Worm (Caenorhabditis elegans) whole organism, L3 larva: Measurements from ENCODE around the gene F30B5.11.

ENCODE experiments used
- R02D3.7 ChIP-seq: fragments of 150-350 bp; optimal IDR thresholded peaks from 2 replicates; lab custom pipeline; 2014; ENCODE audit warnings: missing biosample characterization, missing genetic modification characterization
- ZK546.5 ChIP-seq: sonication (generic microtip); optimal IDR thresholded peaks from 2 replicates; lab custom pipeline; 2017; ENCODE audit warnings: missing biosample characterization, missing genetic modification characterization
- aly-2 ChIP-seq: fragments of 150-350 bp; optimal IDR thresholded peaks from 2 replicates; lab custom pipeline; 2014; ENCODE audit warnings: missing biosample characterization, missing genetic modification characterization
- ama-1 ChIP-seq: fragments of 150-350 bp; optimal IDR thresholded peaks from 2 replicates; lab custom pipeline; 2018
- ceh-28 ChIP-seq: fragments of 150-350 bp; optimal IDR thresholded peaks from 2 replicates; lab custom pipeline; 2014; ENCODE audit warnings: missing biosample characterization, missing genetic modification reagents, missing genetic modification characterization
- ceh-82 ChIP-seq: fragments of 150-350 bp; optimal IDR thresholded peaks from 2 replicates; lab custom pipeline; 2014; ENCODE audit warnings: missing biosample characterization, missing genetic modification characterization
- ceh-9 ChIP-seq: sonication (generic microtip); optimal IDR thresholded peaks from 2 replicates; lab custom pipeline; 2018; ENCODE audit warnings: missing biosample characterization, missing genetic modification characterization
- daf-12 ChIP-seq: fragments of 150-350 bp; optimal IDR thresholded peaks from 2 replicates; lab custom pipeline; 2014; ENCODE audit warnings: missing biosample characterization, missing genetic modification reagents, missing genetic modification characterization
- egl-27 ChIP-seq: sonication (generic microtip); optimal IDR thresholded peaks from 4 replicates; lab custom pipeline; 2017; ENCODE audit warnings: missing biosample characterization, missing genetic modification reagents, missing genetic modification characterization
- egl-5 ChIP-seq: fragments of 150-350 bp; optimal IDR thresholded peaks from 2 replicates; lab custom pipeline; 2017; ENCODE audit warnings: missing biosample characterization, missing genetic modification reagents, missing genetic modification characterization, inconsistent platforms
- elt-1 ChIP-seq: fragments of 150-350 bp; optimal IDR thresholded peaks from 2 replicates; lab custom pipeline; 2014; ENCODE audit warnings: missing biosample characterization, missing genetic modification characterization
- elt-2 ChIP-seq: sonication (generic microtip); optimal IDR thresholded peaks from 2 replicates; lab custom pipeline; 2016; ENCODE audit warnings: missing genetic modification reagents, mild to moderate bottlenecking, missing genetic modification characterization, missing compliant biosample characterization
- eor-1 ChIP-seq, 2 experiments: fragments of 150-350 bp; optimal IDR thresholded peaks; 2 replicates each; lab custom pipeline; 2014 to 2018; ENCODE audit warnings: missing biosample characterization in 2 of 2, missing genetic modification characterization in 2 of 2
- fkh-10 ChIP-seq: sonication (generic microtip); optimal IDR thresholded peaks from 2 replicates; lab custom pipeline; 2017; ENCODE audit warnings: missing biosample characterization, missing genetic modification reagents, missing genetic modification characterization
- fkh-2 ChIP-seq: fragments of 150-350 bp; optimal IDR thresholded peaks from 2 replicates; lab custom pipeline; 2014; ENCODE audit warnings: missing biosample characterization, missing genetic modification reagents, missing genetic modification characterization
- fos-1 ChIP-seq: fragments of 150-350 bp; optimal IDR thresholded peaks from 2 replicates; lab custom pipeline; 2014; ENCODE audit warnings: missing biosample characterization, missing genetic modification characterization
- hmg-11 ChIP-seq: sonication (generic microtip); optimal IDR thresholded peaks from 2 replicates; lab custom pipeline; 2016; ENCODE audit warnings: missing genetic modification characterization, missing compliant biosample characterization
- jun-1 ChIP-seq: fragments of 150-350 bp; optimal IDR thresholded peaks from 2 replicates; lab custom pipeline; 2014; ENCODE audit warnings: missing biosample characterization, missing genetic modification reagents, missing genetic modification characterization
- lin-15B ChIP-seq: fragments of 150-350 bp; optimal IDR thresholded peaks from 2 replicates; lab custom pipeline; 2014; ENCODE audit warnings: missing biosample characterization, missing genetic modification characterization
- lin-39 ChIP-seq: fragments of 150-350 bp; optimal IDR thresholded peaks from 2 replicates; lab custom pipeline; 2018; ENCODE audit warnings: missing biosample characterization, missing genetic modification reagents, missing genetic modification characterization
- lsy-12 ChIP-seq: sonication (generic microtip); optimal IDR thresholded peaks from 2 replicates; lab custom pipeline; 2016; ENCODE audit warnings: mild to moderate bottlenecking, missing genetic modification characterization, missing compliant biosample characterization
- mdl-1 ChIP-seq: fragments of 150-350 bp; optimal IDR thresholded peaks from 2 replicates; lab custom pipeline; 2014; ENCODE audit warnings: missing biosample characterization, missing genetic modification characterization
- mml-1 ChIP-seq: fragments of 150-350 bp; sonication (generic microtip); optimal IDR thresholded peaks from 3 replicates; lab custom pipeline; 2014; ENCODE audit warnings: missing biosample characterization, missing genetic modification characterization
- nfya-1 ChIP-seq: sonication (generic microtip); optimal IDR thresholded peaks from 2 replicates; lab custom pipeline; 2017; ENCODE audit warnings: missing genetic modification characterization, mild to moderate bottlenecking, missing compliant biosample characterization, antibody characterized with exemption, moderate library complexity; ENCODE audit not compliant: insufficient read depth
- nhr-11 ChIP-seq: fragments of 150-350 bp; optimal IDR thresholded peaks from 2 replicates; lab custom pipeline; 2014; ENCODE audit warnings: missing biosample characterization, missing genetic modification characterization
- nhr-12 ChIP-seq: fragments of 150-350 bp; optimal IDR thresholded peaks from 2 replicates; lab custom pipeline; 2014; ENCODE audit warnings: missing biosample characterization, missing genetic modification characterization
- nhr-23 ChIP-seq: fragments of 150-350 bp; optimal IDR thresholded peaks from 2 replicates; lab custom pipeline; 2014; ENCODE audit warnings: missing biosample characterization, missing genetic modification reagents, missing genetic modification characterization
- nhr-237 ChIP-seq: fragments of 150-350 bp; optimal IDR thresholded peaks from 2 replicates; lab custom pipeline; 2014; ENCODE audit warnings: missing biosample characterization, missing genetic modification characterization
- nhr-25 ChIP-seq: sonication (generic microtip); optimal IDR thresholded peaks from 2 replicates; lab custom pipeline; 2017; ENCODE audit warnings: missing biosample characterization, missing genetic modification characterization
- nhr-28 ChIP-seq: fragments of 150-350 bp; optimal IDR thresholded peaks from 2 replicates; lab custom pipeline; 2014; ENCODE audit warnings: missing biosample characterization, missing genetic modification characterization
- nhr-43 ChIP-seq: sonication (generic microtip); optimal IDR thresholded peaks from 2 replicates; lab custom pipeline; 2016; ENCODE audit warnings: mild to moderate bottlenecking, missing genetic modification characterization, missing compliant biosample characterization; ENCODE audit not compliant: poor library complexity, severe bottlenecking
- nhr-76 ChIP-seq: fragments of 150-350 bp; sonication (generic microtip); optimal IDR thresholded peaks from 5 replicates; lab custom pipeline; 2014; ENCODE audit warnings: missing biosample characterization, missing genetic modification characterization
- nhr-77 ChIP-seq: fragments of 150-350 bp; optimal IDR thresholded peaks from 2 replicates; lab custom pipeline; 2014; ENCODE audit warnings: missing biosample characterization, missing genetic modification characterization
- pqm-1 ChIP-seq: fragments of 150-350 bp; optimal IDR thresholded peaks from 2 replicates; lab custom pipeline; 2017; ENCODE audit warnings: missing biosample characterization, missing genetic modification characterization, inconsistent platforms
- sea-2 ChIP-seq: fragments of 150-350 bp; sonication (generic microtip); optimal IDR thresholded peaks from 4 replicates; lab custom pipeline; 2014; ENCODE audit warnings: missing biosample characterization, missing genetic modification reagents, missing genetic modification characterization
- skn-1 ChIP-seq: fragments of 150-350 bp; optimal IDR thresholded peaks from 2 replicates; lab custom pipeline; 2014; ENCODE audit warnings: missing biosample characterization, missing genetic modification characterization
- snpc-4 ChIP-seq: fragments of 150-350 bp; optimal IDR thresholded peaks from 2 replicates; lab custom pipeline; 2014; ENCODE audit warnings: missing biosample characterization, missing genetic modification characterization
- tbx-2 ChIP-seq: sonication (generic microtip); optimal IDR thresholded peaks from 2 replicates; lab custom pipeline; 2016; ENCODE audit warnings: mild to moderate bottlenecking, missing genetic modification characterization, missing compliant biosample characterization
- unc-39 ChIP-seq: sonication (generic microtip); optimal IDR thresholded peaks from 4 replicates; lab custom pipeline; 2017; ENCODE audit warnings: missing biosample characterization, missing genetic modification characterization
- unc-62 ChIP-seq: fragments of 150-350 bp; sonication (generic microtip); optimal IDR thresholded peaks from 4 replicates; lab custom pipeline; 2014; ENCODE audit warnings: missing biosample characterization, missing genetic modification reagents, missing genetic modification characterization
- zag-1 ChIP-seq: fragments of 150-350 bp; optimal IDR thresholded peaks from 2 replicates; lab custom pipeline; 2014; ENCODE audit warnings: missing biosample characterization, missing genetic modification characterization
- ztf-11 ChIP-seq: fragments of 150-350 bp; optimal IDR thresholded peaks from 2 replicates; lab custom pipeline; 2014; ENCODE audit warnings: missing biosample characterization, missing genetic modification characterization
- ztf-4 ChIP-seq: fragments of 150-350 bp; optimal IDR thresholded peaks from 2 replicates; lab custom pipeline; 2014; ENCODE audit warnings: missing biosample characterization, missing genetic modification characterization

F30B5.11 gene

DNA sequence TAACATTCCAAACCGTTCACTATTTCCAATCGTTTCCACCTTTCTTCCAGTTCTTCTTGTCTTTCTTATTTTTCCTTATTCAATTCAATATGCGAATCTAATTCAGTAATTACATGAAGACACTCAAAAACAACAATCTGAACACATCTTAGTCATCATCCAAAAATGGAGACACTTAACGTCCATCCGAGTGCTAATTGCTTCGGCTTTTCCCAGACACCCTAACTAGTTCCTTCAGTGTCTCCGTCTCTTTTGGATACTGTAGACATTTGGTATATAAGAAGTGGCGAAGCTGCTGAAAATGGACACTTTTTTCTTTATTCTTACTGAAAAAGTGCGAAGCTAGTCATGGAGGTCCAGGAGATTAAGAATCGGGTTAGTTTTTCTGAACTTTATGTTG is 43.1 kb upstream of the F30B5.11 start, which contains the start of gene col-33:
TSS of gene col-33 (plus strand) at position 301 of the 400 bp plus-strand sequence.
- no peak for TF ChIP-seq pqm-1
- no peak for TF ChIP-seq unc-39 (tag; lab: Kevin White, UChicago)
- no peak for TF ChIP-seq nhr-23
- TF ChIP-seq ztf-4 (tag; lab: Kevin White, UChicago), result no peak
- no peak for TF ChIP-seq nhr-237 (tag; lab: Kevin White, UChicago)
- TF ChIP-seq nhr-77 (tag; lab: Kevin White, UChicago), result no peak

DNA sequence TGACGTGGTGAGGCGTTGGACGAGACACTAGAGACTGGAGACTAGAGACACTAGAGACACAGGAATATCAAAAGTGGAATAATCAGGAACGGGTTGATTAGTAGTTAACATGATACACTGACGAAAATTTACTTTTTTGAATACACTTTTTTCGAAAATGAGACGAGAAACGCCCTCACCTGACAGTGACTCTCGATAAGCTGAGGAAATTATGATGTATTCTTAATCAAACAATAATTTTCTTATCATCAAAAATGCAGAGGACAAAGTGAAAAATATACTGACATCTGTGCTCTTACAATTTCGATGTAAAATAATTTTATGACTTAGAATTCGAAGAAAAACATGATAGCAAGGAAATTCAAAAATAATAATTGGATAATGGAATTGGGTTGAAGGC is 39.5 kb upstream of the F30B5.11 start:
- TF ChIP-seq pqm-1 (peak; percentile 12), jun-1 (tag; lab: Kevin White, UChicago) (peak; percentile 3), unc-62 (GFP tag; lab: Kevin White, UChicago) (no peak), elt-2 (peak; percentile 82)

DNA sequence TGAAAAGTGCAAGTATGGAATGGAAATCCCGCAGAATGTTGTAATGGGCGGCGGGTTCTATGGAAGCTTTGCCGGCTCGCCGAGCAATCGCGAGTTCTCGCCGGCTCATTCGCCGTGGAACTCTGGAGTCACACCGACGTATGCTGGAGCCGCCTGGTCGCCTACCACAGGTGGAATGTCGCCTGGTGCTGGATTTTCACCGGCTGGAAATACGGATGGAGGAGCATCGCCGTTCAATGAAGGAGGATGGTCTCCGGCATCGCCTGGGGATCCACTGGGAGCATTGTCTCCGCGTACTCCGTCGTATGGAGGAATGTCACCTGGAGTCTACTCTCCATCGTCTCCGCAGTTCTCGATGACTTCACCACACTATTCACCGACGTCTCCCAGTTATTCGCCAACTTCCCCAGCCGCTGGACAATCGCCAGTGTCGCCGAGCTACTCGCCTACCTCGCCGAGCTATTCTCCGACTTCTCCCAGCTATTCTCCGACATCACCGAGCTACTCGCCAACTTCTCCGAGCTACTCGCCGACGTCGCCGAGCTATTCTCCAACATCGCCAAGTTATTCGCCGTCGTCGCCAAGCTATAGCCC is 35.2 kb upstream of the F30B5.11 start:
- TF ChIP-seq ceh-9 (tag; lab: Kevin White, UChicago) (no peak), daf-12 (no peak), nhr-12 (tag; lab: Kevin White, UChicago) (no peak), mdl-1 (tag; lab: Kevin White, UChicago) (no peak), nfya-1 (tag; lab: Kevin White, UChicago) (no peak), sea-2 (no peak), ama-1 (lab: Kevin White, UChicago) (no peak)
- TF ChIP-seq, all 47 proteins: peak for 0

DNA sequence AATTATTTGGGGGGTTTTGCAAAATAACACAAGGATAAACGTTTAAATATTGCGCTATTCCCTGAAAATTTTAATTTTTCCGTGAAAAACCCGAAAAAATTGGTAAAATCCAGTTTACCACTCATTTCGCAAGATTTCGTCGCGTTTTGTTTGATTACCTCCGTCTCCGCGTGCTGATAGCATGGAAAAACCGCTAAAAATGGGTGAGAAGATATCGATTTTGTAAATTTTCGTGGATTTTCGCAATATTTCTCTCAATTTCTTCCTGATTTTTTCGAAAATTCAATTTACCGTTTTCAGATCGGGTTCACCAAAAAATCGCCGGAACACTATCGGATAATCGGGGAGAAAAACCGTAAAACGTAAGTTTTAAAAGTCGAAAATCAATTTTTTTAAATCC is 27.9 kb upstream of the F30B5.11 start, which contains the start of gene ama-1:
TSS of gene ama-1 (plus strand) at position 301 of the 400 bp plus-strand sequence.
- no peak for TF ChIP-seq ama-1 (lab: Kevin White, UChicago)
- no peak for TF ChIP-seq ztf-4 (tag; lab: Kevin White, UChicago)
- no peak for TF ChIP-seq hmg-11
- no peak for TF ChIP-seq lin-39 (tag; lab: Kevin White, UChicago)
- TF ChIP-seq pqm-1, result no peak

DNA sequence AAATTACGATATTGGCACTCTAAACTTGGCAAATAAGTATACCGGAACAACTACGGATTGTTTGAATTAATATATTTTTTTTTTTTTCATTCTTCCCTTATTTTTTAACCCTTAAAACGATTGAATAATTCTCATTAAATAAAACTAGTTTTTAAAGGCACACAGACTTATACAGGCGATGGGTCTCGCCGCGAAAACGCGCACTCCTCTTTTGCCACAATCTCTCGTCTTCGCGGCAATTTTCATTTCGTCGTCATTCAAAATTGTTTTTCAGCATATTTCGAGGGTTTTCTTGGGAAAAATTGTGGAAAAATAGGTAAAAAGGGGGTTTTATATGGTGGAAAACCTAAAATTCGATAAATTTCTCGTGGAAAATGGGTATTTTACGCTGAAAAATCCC is 27.5 kb upstream of the F30B5.11 start:
- TF ChIP-seq nhr-237 (tag; lab: Kevin White, UChicago) (no peak), egl-5 (tag; lab: Kevin White, UChicago) (peak; percentile 70), skn-1 (no peak), lin-39 (tag; lab: Kevin White, UChicago) (peak; percentile 31), elt-1 (no peak), nhr-28 (tag; lab: Kevin White, UChicago) (no peak), daf-12 (no peak), jun-1 (tag; lab: Kevin White, UChicago) (no peak), unc-62 (GFP tag; lab: Kevin White, UChicago) (no peak), eor-1 (tag; optimal IDR thresholded peaks at IDR 0.05; lab: Kevin White, UChicago) (no peak), nhr-12 (tag; lab: Kevin White, UChicago) (no peak), ZK546.5 (tag; lab: Kevin White, UChicago) (no peak), zag-1 (tag; lab: Kevin White, UChicago) (no peak), mml-1 (tag; lab: Kevin White, UChicago) (no peak), ceh-82 (tag; lab: Kevin White, UChicago) (no peak), hmg-11 (peak; percentile 36), fkh-10 (GFP tag; lab: Kevin White, UChicago) (no peak), ama-1 (lab: Kevin White, UChicago) (no peak), fos-1 (tag; lab: Kevin White, UChicago) (no peak), ztf-11 (tag; lab: Kevin White, UChicago) (no peak), tbx-2 (tag; lab: Kevin White, UChicago) (no peak), nhr-23 (peak; percentile 58), lsy-12 (no peak), nhr-76 (tag; lab: Kevin White, UChicago) (no peak), nhr-25 (tag; lab: Kevin White, UChicago) (peak; percentile 62), R02D3.7 (tag; lab: Kevin White, UChicago) (no peak), ztf-4 (tag; lab: Kevin White, UChicago) (no peak), pqm-1 (no peak), nhr-43 (no peak), egl-27 (tag; lab: Kevin White, UChicago) (no peak), elt-2 (peak; percentile 33), mdl-1 (tag; lab: Kevin White, UChicago) (no peak), fkh-2 (tag; lab: Kevin White, UChicago) (no peak), nfya-1 (tag; lab: Kevin White, UChicago) (no peak), ceh-28 (no peak), nhr-11 (tag; lab: Kevin White, UChicago) (no peak), lin-15B (peak; percentile 55), aly-2 (tag; lab: Kevin White, UChicago) (no peak), unc-39 (tag; lab: Kevin White, UChicago) (no peak), snpc-4 (no peak)
